Fruit fly (Drosophila melanogaster) whole organism, embryonic: ENCODE measurements around the gene SP1173.
A peak's percentile ranks its signal among the peaks of the same experiment; 100 is the strongest.

Experiments used
- ATbp ChIP-seq: fragments of 200-800 bp; sonication (Bioruptor generic); optimal IDR thresholded peaks from 2 replicates; lab custom pipeline; 2017; ENCODE audit warnings: missing biosample characterization, mild to moderate bottlenecking, missing genetic modification characterization, missing genetic modification reagents
- CG10209 ChIP-seq: fragments of 200-800 bp; sonication (Bioruptor generic); optimal IDR thresholded peaks from 3 replicates; lab custom pipeline; 2017; ENCODE audit warnings: missing biosample characterization, mild to moderate bottlenecking, missing genetic modification characterization, missing genetic modification reagents
- CG11247 ChIP-seq: fragments of 200-800 bp; sonication (Bioruptor generic); IDR thresholded peaks from 2 replicates; pipeline ENCODE4 v1.3.6; 2022; ENCODE audit warnings: missing biosample characterization, missing genetic modification characterization
- CG13624 ChIP-seq: fragments of 200-800 bp; sonication (Bioruptor generic); optimal IDR thresholded peaks from 2 replicates; lab custom pipeline; 2016; ENCODE audit warnings: missing biosample characterization, missing genetic modification characterization
- CG15479 ChIP-seq: fragments of 200-800 bp; sonication (Bioruptor generic); optimal IDR thresholded peaks from 3 replicates; lab custom pipeline; 2019; ENCODE audit warnings: missing biosample characterization, mild to moderate bottlenecking, missing genetic modification characterization, moderate library complexity
- CG17385 ChIP-seq: fragments of 200-800 bp; sonication (Bioruptor generic); optimal IDR thresholded peaks from 3 replicates; lab custom pipeline; 2018; ENCODE audit warnings: missing biosample characterization, mild to moderate bottlenecking, missing genetic modification characterization
- CG18476 ChIP-seq: fragments of 200-800 bp; sonication (Bioruptor generic); optimal IDR thresholded peaks from 2 replicates; lab custom pipeline; 2016; ENCODE audit warnings: missing biosample characterization, mild to moderate bottlenecking, missing genetic modification characterization
- CG34224 ChIP-seq: fragments of 200-800 bp; sonication (Bioruptor generic); IDR thresholded peaks from 3 replicates; pipeline ENCODE4 v1.3.6; 2022; ENCODE audit warnings: missing biosample characterization, missing genetic modification characterization; ENCODE audit not compliant: partially characterized antibody
- CG4360 ChIP-seq: fragments of 200-800 bp; sonication (Bioruptor generic); IDR thresholded peaks from 2 replicates; pipeline ENCODE4 v1.3.6; 2022; ENCODE audit warnings: missing biosample characterization, missing genetic modification characterization
- CG43689 ChIP-seq: fragments of 200-800 bp; sonication (Bioruptor generic); IDR thresholded peaks from 2 replicates; pipeline ENCODE4 v1.3.6; 2022; ENCODE audit warnings: missing biosample characterization, missing genetic modification characterization
- CG6765 ChIP-seq: fragments of 200-800 bp; sonication (Bioruptor generic); optimal IDR thresholded peaks from 3 replicates; lab custom pipeline; 2017; ENCODE audit warnings: missing biosample characterization, mild to moderate bottlenecking, missing genetic modification characterization
- CG6791 ChIP-seq: fragments of 200-800 bp; sonication (Bioruptor generic); IDR thresholded peaks from 3 replicates; pipeline ENCODE4 v1.3.6; 2022; ENCODE audit warnings: missing biosample characterization, missing genetic modification characterization; ENCODE audit not compliant: partially characterized antibody
- CG9817 ChIP-seq: fragments of 200-800 bp; sonication (Bioruptor generic); optimal IDR thresholded peaks from 2 replicates; lab custom pipeline; 2018; ENCODE audit warnings: missing biosample characterization, mild to moderate bottlenecking, missing genetic modification characterization, moderate library complexity
- CHES-1-like ChIP-seq: fragments of 200-800 bp; sonication (Bioruptor generic); optimal IDR thresholded peaks from 2 replicates; lab custom pipeline; 2016; ENCODE audit warnings: missing biosample characterization, missing genetic modification characterization
- CoRest ChIP-seq: fragments of 200-800 bp; sonication (Bioruptor generic); optimal IDR thresholded peaks from 3 replicates; lab custom pipeline; 2018; ENCODE audit warnings: missing biosample characterization, mild to moderate bottlenecking, missing genetic modification characterization, moderate library complexity
- D19A ChIP-seq: fragments of 200-800 bp; optimal IDR thresholded peaks from 3 replicates; lab custom pipeline; 2019; ENCODE audit warnings: missing biosample characterization, mild to moderate bottlenecking, missing genetic modification characterization, moderate library complexity
- Dek ChIP-seq: fragments of 200-800 bp; sonication (Bioruptor generic); optimal IDR thresholded peaks from 3 replicates; lab custom pipeline; 2019; ENCODE audit warnings: missing biosample characterization, mild to moderate bottlenecking, missing genetic modification characterization, moderate library complexity
- Dfd ChIP-seq, 2 experiments: fragments of >200 bp; optimal IDR thresholded peaks; 2 replicates each; lab custom pipeline; 2017; ENCODE audit warnings: missing biosample characterization in 2 of 2, missing genetic modification characterization in 2 of 2
- HLH4C ChIP-seq: fragments of 200-800 bp; sonication (Bioruptor generic); IDR thresholded peaks from 3 replicates; pipeline ENCODE4 v1.3.6; 2022; ENCODE audit warnings: missing biosample characterization, missing genetic modification characterization; ENCODE audit not compliant: partially characterized antibody
- Hr78 ChIP-seq, 2 experiments: fragments of 200-800 bp in 1 of 2; fragments of >200 bp in 1 of 2; sonication (Bioruptor generic) in 1 of 2; optimal IDR thresholded peaks; 2 replicates each; lab custom pipeline; 2017 to 2019; ENCODE audit warnings: missing biosample characterization in 2 of 2, missing genetic modification characterization in 2 of 2, mild to moderate bottlenecking in 1 of 2, moderate library complexity in 1 of 2
- Meics ChIP-seq: fragments of 200-800 bp; sonication (Bioruptor generic); optimal IDR thresholded peaks from 2 replicates; lab custom pipeline; 2017; ENCODE audit warnings: missing biosample characterization, mild to moderate bottlenecking, missing genetic modification characterization
- Mes4 ChIP-seq: fragments of 200-800 bp; sonication (Bioruptor generic); optimal IDR thresholded peaks from 2 replicates; lab custom pipeline; 2016; ENCODE audit warnings: missing biosample characterization, missing genetic modification characterization
- NfI ChIP-seq: fragments of 200-800 bp; sonication (Bioruptor generic); optimal IDR thresholded peaks from 3 replicates; lab custom pipeline; 2018; ENCODE audit warnings: missing biosample characterization, mild to moderate bottlenecking, missing genetic modification characterization, moderate library complexity
- Poxn ChIP-seq: fragments of 200-800 bp; sonication (Bioruptor generic); IDR thresholded peaks from 2 replicates; pipeline ENCODE4 v1.3.6; 2022; ENCODE audit warnings: missing biosample characterization, missing genetic modification characterization
- Taf1 ChIP-seq: fragments of 200-800 bp; sonication (Bioruptor generic); IDR thresholded peaks from 2 replicates; pipeline ENCODE4 v1.3.6; 2022; ENCODE audit warnings: missing biosample characterization, missing genetic modification characterization
- Xrp1 ChIP-seq: fragments of 200-800 bp; sonication (Bioruptor generic); IDR thresholded peaks from 2 replicates; pipeline ENCODE4 v1.3.6; 2022; ENCODE audit warnings: missing biosample characterization, missing genetic modification characterization
- ac ChIP-seq: fragments of 200-800 bp; sonication (Bioruptor generic); optimal IDR thresholded peaks from 3 replicates; lab custom pipeline; 2017; ENCODE audit warnings: missing biosample characterization, mild to moderate bottlenecking, missing genetic modification characterization
- az2 ChIP-seq: fragments of 200-800 bp; sonication (Bioruptor generic); optimal IDR thresholded peaks from 3 replicates; lab custom pipeline; 2016; ENCODE audit warnings: missing biosample characterization, missing genetic modification characterization
- cg ChIP-seq: fragments of 200-800 bp; sonication (Bioruptor generic); optimal IDR thresholded peaks from 3 replicates; lab custom pipeline; 2019; ENCODE audit warnings: missing biosample characterization, mild to moderate bottlenecking, missing genetic modification characterization, moderate library complexity
- da ChIP-seq: fragments of 200-800 bp; sonication (Bioruptor generic); optimal IDR thresholded peaks from 2 replicates; lab custom pipeline; 2016; ENCODE audit warnings: missing biosample characterization, missing genetic modification characterization
- dmrt11E ChIP-seq: fragments of 200-800 bp; sonication (Bioruptor generic); optimal IDR thresholded peaks from 3 replicates; lab custom pipeline; 2018; ENCODE audit warnings: missing biosample characterization, mild to moderate bottlenecking, missing genetic modification characterization, moderate library complexity
- dpn ChIP-seq, 2 experiments: fragments of 200-800 bp; sonication (Bioruptor generic); optimal IDR thresholded peaks; 3 replicates each; lab custom pipeline; 2016; ENCODE audit warnings: missing biosample characterization in 2 of 2, missing genetic modification characterization in 2 of 2
- ems ChIP-seq: fragments of 200-800 bp; sonication (Bioruptor generic); optimal IDR thresholded peaks from 3 replicates; lab custom pipeline; 2016; ENCODE audit warnings: missing biosample characterization, missing genetic modification characterization
- exex ChIP-seq: fragments of 200-800 bp; sonication (Bioruptor generic); optimal IDR thresholded peaks from 4 replicates; lab custom pipeline; 2018; ENCODE audit warnings: missing biosample characterization, mild to moderate bottlenecking, missing genetic modification characterization, moderate library complexity
- gsb ChIP-seq: fragments of 200-800 bp; sonication (Bioruptor generic); IDR thresholded peaks from 2 replicates; pipeline ENCODE4 v1.3.6; 2022; ENCODE audit warnings: missing biosample characterization, missing genetic modification characterization
- lab ChIP-seq: fragments of 200-800 bp; sonication (Bioruptor generic); optimal IDR thresholded peaks from 3 replicates; lab custom pipeline; 2017; ENCODE audit warnings: missing biosample characterization, missing genetic modification characterization, mild to moderate bottlenecking, moderate library complexity, missing genetic modification reagents
- nau ChIP-seq: fragments of 200-800 bp; sonication (Bioruptor generic); optimal IDR thresholded peaks from 3 replicates; lab custom pipeline; 2017; ENCODE audit warnings: missing biosample characterization, mild to moderate bottlenecking, missing genetic modification characterization, missing genetic modification reagents
- sens-2 ChIP-seq: fragments of 200-800 bp; sonication (Bioruptor generic); IDR thresholded peaks from 2 replicates; pipeline ENCODE4 v1.3.6; 2022; ENCODE audit warnings: missing biosample characterization, missing genetic modification characterization
- sna ChIP-seq: fragments of 200-800 bp; sonication (Bioruptor generic); IDR thresholded peaks from 2 replicates; pipeline ENCODE4 v1.3.6; 2022; ENCODE audit warnings: missing biosample characterization, missing genetic modification characterization; ENCODE audit not compliant: partially characterized antibody
- vnd ChIP-seq: fragments of 200-800 bp; sonication (Bioruptor generic); IDR thresholded peaks from 3 replicates; pipeline ENCODE4 v1.3.6; 2022; ENCODE audit warnings: missing biosample characterization, missing genetic modification characterization; ENCODE audit not compliant: partially characterized antibody

The SP1173 gene

DNA sequence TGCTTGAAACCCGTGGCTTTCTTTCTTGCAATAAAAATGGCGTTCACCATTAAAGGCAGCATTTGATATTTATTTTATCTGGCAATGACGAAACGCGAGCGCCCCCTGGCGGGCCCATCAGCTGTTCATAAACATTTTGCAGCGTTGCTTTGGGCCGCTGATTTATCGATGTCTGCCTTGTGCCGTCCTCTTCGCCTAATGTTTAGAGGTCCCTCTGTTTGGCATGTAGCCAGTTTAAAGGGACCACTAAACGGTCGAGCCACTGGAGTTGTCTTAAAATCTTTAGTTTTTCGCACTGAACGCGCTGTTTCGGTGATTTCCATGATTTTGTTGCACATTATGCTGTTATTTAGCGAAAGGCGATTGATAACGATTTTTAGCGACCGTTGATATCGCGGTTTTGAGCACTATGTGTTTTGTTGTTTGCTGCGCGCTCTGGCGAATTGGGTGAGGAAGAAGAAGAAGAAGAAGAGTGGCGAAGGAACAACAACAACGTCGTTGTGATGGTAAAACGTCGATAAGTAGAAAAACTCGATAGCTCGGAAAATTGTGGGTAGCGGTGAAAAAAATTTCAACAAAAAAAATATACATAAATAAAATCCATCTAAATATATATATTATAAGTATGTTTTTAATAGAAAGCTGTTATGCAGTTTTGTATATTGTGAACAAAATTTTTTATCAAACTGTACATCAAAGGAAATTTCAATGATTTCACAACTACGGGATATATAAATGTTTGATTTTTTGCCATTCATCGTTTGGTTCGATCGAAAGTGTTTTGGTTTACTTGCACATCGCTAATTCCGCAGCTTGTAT lies 49.2 kb upstream of the SP1173 start, which contains the start of the genes velo and Sbds (continued):
- TF ChIP-seq Taf1 (GFP tag; lab: Robert Waterston, UW) = no peak
- TF ChIP-seq Mes4 (GFP tag; lab: Kevin White, UChicago) = peak; percentile 9
- TF ChIP-seq dmrt11E (tag; lab: Kevin White, UChicago) = peak; percentile 9
- peak; percentile 52 for TF ChIP-seq CG9817 (tag; lab: Kevin White, UChicago)
- TF ChIP-seq sna (GFP tag; lab: Robert Waterston, UW) = peak; percentile 69; the same call in 1 of the 2 replicates
- TF ChIP-seq ac = no peak
- TF ChIP-seq exex (tag; lab: Kevin White, UChicago) = peak; percentile 30
- peak; percentile 68 for TF ChIP-seq vnd (GFP tag; lab: Robert Waterston, UW)
- no peak for TF ChIP-seq CG13624
- TF ChIP-seq HLH4C (GFP tag; lab: Robert Waterston, UW) = peak; percentile 52; the same call in 2 of the 3 replicates
- TF ChIP-seq sens-2 (GFP tag; lab: Robert Waterston, UW) = 0 out of 2 replicates have a peak, but pooled peaks have one; percentile 11
- TF ChIP-seq nau = no peak
- no peak for TF ChIP-seq CG6765 (GFP tag; lab: Kevin White, UChicago)
- TF ChIP-seq ATbp (GFP tag; lab: Kevin White, UChicago) = no peak
- peak; percentile 98 for TF ChIP-seq CG17385 (GFP tag; lab: Kevin White, UChicago)
- peak; percentile 51 for TF ChIP-seq Meics
- TF ChIP-seq CG34224 (GFP tag; lab: Robert Waterston, UW) = peak; percentile 65
- TF ChIP-seq dpn (GFP tag; optimal IDR thresholded peaks at IDR 0.05; lab: Kevin White, UChicago) = peak; percentile 32 to 44
- peak; percentile 37 for TF ChIP-seq lab
- TF ChIP-seq CG6791 (GFP tag; lab: Robert Waterston, UW) = peak; percentile 76
- TF ChIP-seq Xrp1 = peak; percentile 40; the same call in 1 of the 2 replicates
- TF ChIP-seq D19A (tag; lab: Kevin White, UChicago) = peak; percentile 41
- peak; percentile 71 for TF ChIP-seq cg (GFP tag; lab: Kevin White, UChicago)
- TF ChIP-seq CG18476 = no peak
- no peak for TF ChIP-seq CG43689
- TF ChIP-seq Dek (tag; lab: Kevin White, UChicago) = no peak
- peak; percentile 60 for TF ChIP-seq CoRest (tag; lab: Kevin White, UChicago)
- TF ChIP-seq da (GFP tag; lab: Kevin White, UChicago) = no peak
- TF ChIP-seq CG15479 (GFP tag; lab: Kevin White, UChicago) = no peak
- peak; percentile 62 for TF ChIP-seq NfI (GFP tag; lab: Kevin White, UChicago)
- peak; percentile 75 for TF ChIP-seq CHES-1-like (GFP tag; lab: Kevin White, UChicago)
- TF ChIP-seq Hr78 (GFP tag; optimal IDR thresholded peaks at IDR 0.05; lab: Kevin White, UChicago) = no peak

DNA sequence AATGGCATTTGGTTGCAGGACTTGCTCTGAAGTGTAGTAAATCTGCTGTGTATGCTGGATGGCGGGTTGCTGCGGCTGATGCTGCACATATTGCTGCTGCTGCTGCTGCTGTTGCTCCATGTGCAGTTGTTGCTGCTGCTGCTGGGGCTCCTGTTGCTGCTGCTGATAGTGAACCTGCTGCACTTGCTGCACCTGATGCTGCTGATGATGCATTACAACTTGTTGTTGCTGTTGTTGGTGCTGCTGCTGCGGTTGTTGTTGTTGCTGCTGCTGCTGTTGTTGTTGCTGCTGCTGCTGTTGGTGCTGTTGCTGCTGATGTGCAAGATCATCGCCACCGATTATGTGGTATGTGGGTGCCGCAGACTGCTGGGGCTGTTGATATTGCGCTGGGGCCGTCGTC lies 47.5 kb upstream of the SP1173 start:
- TF ChIP-seq gsb (GFP tag; lab: Robert Waterston, UW) (no peak), ems (GFP tag; lab: Kevin White, UChicago) (no peak), CG10209 (GFP tag; lab: Kevin White, UChicago) (no peak), az2 (GFP tag; lab: Kevin White, UChicago) (no peak), Poxn (no peak), CG6791 (GFP tag; lab: Robert Waterston, UW) (0 out of 3 replicates have a peak, but pooled peaks have one; percentile 7), Dfd (GFP tag; optimal IDR thresholded peaks at IDR 0.05; lab: Kevin White, UChicago) (peak in 1 of 2 experiments; percentile 93), CG4360 (GFP tag; lab: Robert Waterston, UW) (peak; percentile 46; the same call in 1 of the 2 replicates), CG11247 (GFP tag; lab: Robert Waterston, UW) (no peak)
- TF ChIP-seq, all 482 proteins: peak for 3
